Worm (Caenorhabditis elegans) whole organism, L1 larva: ENCODE data around the gene bre-2.

Source experiments
- C16A3.4 ChIP-seq: fragments of 150-350 bp; optimal IDR thresholded peaks from 2 replicates; lab custom pipeline; 2014; ENCODE audit warnings: missing biosample characterization, missing genetic modification characterization
- F16B12.6 ChIP-seq: fragments of 150-350 bp; optimal IDR thresholded peaks from 2 replicates; lab custom pipeline; 2014; ENCODE audit warnings: missing biosample characterization, missing genetic modification characterization
- Y116A8C.19 ChIP-seq: sonication (generic microtip); optimal IDR thresholded peaks from 2 replicates; lab custom pipeline; 2016; ENCODE audit warnings: missing compliant biosample characterization, missing genetic modification characterization, borderline replicate concordance
- alr-1 ChIP-seq: fragments of 200-800 bp; sonication (Bioruptor generic); optimal IDR thresholded peaks from 2 replicates; lab custom pipeline; 2018; ENCODE audit warnings: borderline replicate concordance, mild to moderate bottlenecking, missing genetic modification characterization, missing compliant biosample characterization
- ceh-63 ChIP-seq: fragments of 200-800 bp; sonication (Bioruptor generic); optimal IDR thresholded peaks from 2 replicates; lab custom pipeline; 2018; ENCODE audit warnings: mild to moderate bottlenecking, missing genetic modification characterization, missing compliant biosample characterization
- ceh-82 ChIP-seq, 3 experiments: fragments of 150-350 bp in 1 of 3; sonication (generic microtip) in 2 of 3; optimal IDR thresholded peaks; 2 replicates each; lab custom pipeline; 2014 to 2017; ENCODE audit warnings: missing biosample characterization in 3 of 3, missing genetic modification characterization in 3 of 3
- dpl-1 ChIP-seq, 3 experiments: fragments of 150-350 bp in 2 of 3; sonication (generic microtip) in 1 of 3; optimal IDR thresholded peaks; 2 replicates each; lab custom pipeline; 2014 to 2017; ENCODE audit warnings: missing biosample characterization in 3 of 3, missing genetic modification characterization in 3 of 3, missing genetic modification reagents in 3 of 3
- dsc-1 ChIP-seq: sonication (generic microtip); optimal IDR thresholded peaks from 2 replicates; lab custom pipeline; 2016; ENCODE audit warnings: mild to moderate bottlenecking, missing genetic modification characterization, missing compliant biosample characterization
- efl-1 ChIP-seq, 4 experiments: fragments of 150-350 bp; optimal IDR thresholded peaks in 3 of 4; peaks in 1 of 4; 1 replicate in 1 of 4; 2 replicates in 3 of 4; lab custom pipeline; 2014; ENCODE audit warnings: missing biosample characterization in 2 of 4, missing genetic modification characterization in 2 of 4, missing genetic modification reagents in 2 of 4
- egl-13 ChIP-seq: sonication (generic microtip); optimal IDR thresholded peaks from 2 replicates; lab custom pipeline; 2016; ENCODE audit warnings: missing genotype, missing genetic modification reagents, missing genetic modification characterization, missing compliant biosample characterization
- elt-2 ChIP-seq: sonication (generic microtip); optimal IDR thresholded peaks from 2 replicates; lab custom pipeline; 2016; ENCODE audit warnings: missing genetic modification characterization, mild to moderate bottlenecking, inconsistent platforms, missing compliant biosample characterization, missing genetic modification reagents
- elt-3 ChIP-seq, 6 experiments: fragments of 150-350 bp in 1 of 6; sonication (generic microtip); optimal IDR thresholded peaks; 2 replicates each; lab custom pipeline; 2017 to 2018; ENCODE audit warnings: missing biosample characterization in 6 of 6, missing genetic modification characterization in 6 of 6, inconsistent platforms in 1 of 6
- ets-5 ChIP-seq: fragments of 200-800 bp; sonication (Bioruptor generic); IDR thresholded peaks from 2 replicates; pipeline ENCODE4 v1.3.6; 2022; ENCODE audit warnings: missing genetic modification characterization, missing compliant biosample characterization
- fkh-10 ChIP-seq: sonication (generic microtip); optimal IDR thresholded peaks from 2 replicates; lab custom pipeline; 2017; ENCODE audit warnings: missing biosample characterization, missing genetic modification reagents, missing genetic modification characterization
- fkh-4 ChIP-seq: sonication (generic microtip); optimal IDR thresholded peaks from 2 replicates; lab custom pipeline; 2016; ENCODE audit warnings: missing compliant biosample characterization, missing genetic modification characterization, borderline replicate concordance
- fkh-8 ChIP-seq: sonication (generic microtip); optimal IDR thresholded peaks from 2 replicates; lab custom pipeline; 2016; ENCODE audit warnings: mild to moderate bottlenecking, missing genetic modification characterization, missing compliant biosample characterization
- grh-1 ChIP-seq: fragments of 200-800 bp; sonication (Bioruptor generic); IDR thresholded peaks from 2 replicates; pipeline ENCODE4 v1.3.6; 2022; ENCODE audit warnings: missing genetic modification reagents, missing genetic modification characterization, missing compliant biosample characterization
- hlh-17 ChIP-seq: fragments of 200-800 bp; sonication (Bioruptor generic); optimal IDR thresholded peaks from 2 replicates; lab custom pipeline; 2018; ENCODE audit warnings: missing genetic modification characterization, mild to moderate bottlenecking, missing compliant biosample characterization, moderate library complexity, borderline replicate concordance
- hlh-4 ChIP-seq: sonication (generic microtip); optimal IDR thresholded peaks from 2 replicates; lab custom pipeline; 2016; ENCODE audit warnings: mild to moderate bottlenecking, missing genetic modification characterization, missing compliant biosample characterization
- irx-1 ChIP-seq: sonication (generic microtip); optimal IDR thresholded peaks from 2 replicates; lab custom pipeline; 2016; ENCODE audit warnings: missing genetic modification characterization, missing compliant biosample characterization
- isw-1 ChIP-seq: fragments of 200-800 bp; sonication (Bioruptor generic); IDR thresholded peaks from 2 replicates; pipeline ENCODE4 v1.3.6; 2022; ENCODE audit warnings: missing genetic modification characterization, missing compliant biosample characterization
- jun-1 ChIP-seq: fragments of 150-350 bp; optimal IDR thresholded peaks from 2 replicates; lab custom pipeline; 2014; ENCODE audit warnings: missing biosample characterization, missing genetic modification reagents, missing genetic modification characterization
- lin-13 ChIP-seq: fragments of 150-350 bp; optimal IDR thresholded peaks from 2 replicates; lab custom pipeline; 2014; ENCODE audit warnings: missing biosample characterization, missing genetic modification reagents, missing genetic modification characterization
- lin-14 ChIP-seq: fragments of 200-800 bp; sonication (Bioruptor generic); optimal IDR thresholded peaks from 2 replicates; lab custom pipeline; 2018; ENCODE audit warnings: mild to moderate bottlenecking, missing genetic modification characterization, moderate library complexity, missing compliant biosample characterization
- lin-15B ChIP-seq: fragments of 150-350 bp; sonication (generic microtip); optimal IDR thresholded peaks from 3 replicates; lab custom pipeline; 2014; ENCODE audit warnings: missing biosample characterization, missing genetic modification characterization
- lir-3 ChIP-seq: sonication (generic microtip); optimal IDR thresholded peaks from 2 replicates; lab custom pipeline; 2016; ENCODE audit warnings: mild to moderate bottlenecking, missing genetic modification characterization, moderate library complexity, missing compliant biosample characterization; ENCODE audit not compliant: poor library complexity
- mef-2 ChIP-seq: fragments of 150-350 bp; optimal IDR thresholded peaks from 2 replicates; lab custom pipeline; 2014; ENCODE audit warnings: missing biosample characterization, missing genetic modification characterization
- nhr-11 ChIP-seq: fragments of 150-350 bp; optimal IDR thresholded peaks from 2 replicates; lab custom pipeline; 2014; ENCODE audit warnings: missing biosample characterization, missing genetic modification characterization
- nhr-20 ChIP-seq: sonication (generic microtip); optimal IDR thresholded peaks from 2 replicates; lab custom pipeline; 2016; ENCODE audit warnings: mild to moderate bottlenecking, missing genetic modification characterization, missing compliant biosample characterization
- nhr-237 ChIP-seq: fragments of 150-350 bp; optimal IDR thresholded peaks from 2 replicates; lab custom pipeline; 2014; ENCODE audit warnings: missing biosample characterization, missing genetic modification characterization
- nhr-28 ChIP-seq: fragments of 150-350 bp; optimal IDR thresholded peaks from 2 replicates; lab custom pipeline; 2014; ENCODE audit warnings: missing biosample characterization, missing genetic modification characterization
- nhr-47 ChIP-seq: sonication (generic microtip); optimal IDR thresholded peaks from 2 replicates; lab custom pipeline; 2016; ENCODE audit warnings: mild to moderate bottlenecking, missing genetic modification characterization, moderate library complexity, missing compliant biosample characterization
- nhr-71 ChIP-seq: sonication (generic microtip); optimal IDR thresholded peaks from 2 replicates; lab custom pipeline; 2016; ENCODE audit warnings: mild to moderate bottlenecking, missing genetic modification characterization, moderate library complexity, missing compliant biosample characterization
- nhr-77 ChIP-seq: fragments of 150-350 bp; optimal IDR thresholded peaks from 2 replicates; lab custom pipeline; 2014; ENCODE audit warnings: missing biosample characterization, missing genetic modification characterization
- nhr-84 ChIP-seq: sonication (generic microtip); optimal IDR thresholded peaks from 2 replicates; lab custom pipeline; 2017; ENCODE audit warnings: missing biosample characterization, missing genetic modification characterization
- nhr-90 ChIP-seq: sonication (generic microtip); optimal IDR thresholded peaks from 2 replicates; lab custom pipeline; 2016; ENCODE audit warnings: mild to moderate bottlenecking, missing genetic modification characterization, missing compliant biosample characterization; ENCODE audit not compliant: poor library complexity
- pax-3 ChIP-seq: fragments of 200-800 bp; sonication (Bioruptor generic); optimal IDR thresholded peaks from 2 replicates; lab custom pipeline; 2018; ENCODE audit warnings: mild to moderate bottlenecking, missing genetic modification characterization, moderate library complexity, missing compliant biosample characterization
- pqm-1 ChIP-seq: sonication (generic microtip); optimal IDR thresholded peaks from 3 replicates; lab custom pipeline; 2017; ENCODE audit warnings: missing biosample characterization, missing genetic modification characterization
- sox-4 ChIP-seq: sonication (generic microtip); optimal IDR thresholded peaks from 2 replicates; lab custom pipeline; 2016; ENCODE audit warnings: missing genetic modification characterization, missing compliant biosample characterization
- sptf-1 ChIP-seq: fragments of 150-350 bp; optimal IDR thresholded peaks from 2 replicates; lab custom pipeline; 2014; ENCODE audit warnings: missing biosample characterization, missing genetic modification characterization
- sup-37 ChIP-seq: fragments of 200-800 bp; sonication (Bioruptor generic); optimal IDR thresholded peaks from 2 replicates; lab custom pipeline; 2018; ENCODE audit warnings: mild to moderate bottlenecking, missing genetic modification characterization, missing compliant biosample characterization
- tbx-2 ChIP-seq: sonication (generic microtip); optimal IDR thresholded peaks from 2 replicates; lab custom pipeline; 2016; ENCODE audit warnings: missing genetic modification characterization, missing compliant biosample characterization
- tlp-1 ChIP-seq: fragments of 150-350 bp; optimal IDR thresholded peaks from 2 replicates; lab custom pipeline; 2014; ENCODE audit warnings: missing biosample characterization, missing genetic modification characterization
- unc-130 ChIP-seq: fragments of 150-350 bp; optimal IDR thresholded peaks from 2 replicates; lab custom pipeline; 2017; ENCODE audit warnings: missing biosample characterization, missing genetic modification characterization, inconsistent platforms
- unc-30 ChIP-seq: sonication (generic microtip); optimal IDR thresholded peaks from 2 replicates; lab custom pipeline; 2017; ENCODE audit warnings: missing biosample characterization, missing genetic modification characterization
- unc-98 ChIP-seq: fragments of 200-800 bp; sonication (Bioruptor generic); IDR thresholded peaks from 2 replicates; pipeline ENCODE4 v1.3.6; 2022; ENCODE audit warnings: missing genetic modification characterization, missing compliant biosample characterization
- zip-4 ChIP-seq: fragments of 200-800 bp; sonication (Bioruptor generic); optimal IDR thresholded peaks from 2 replicates; lab custom pipeline; 2018; ENCODE audit warnings: mild to moderate bottlenecking, missing genetic modification characterization, moderate library complexity, missing compliant biosample characterization
- ztf-11 ChIP-seq, 2 experiments: sonication (generic microtip); optimal IDR thresholded peaks; 2 replicates each; lab custom pipeline; 2016 to 2017; ENCODE audit warnings: missing genetic modification characterization in 2 of 2, missing biosample characterization in 1 of 2, missing compliant biosample characterization in 1 of 2
- ztf-4 ChIP-seq: fragments of 150-350 bp; optimal IDR thresholded peaks from 2 replicates; lab custom pipeline; 2014; ENCODE audit warnings: missing biosample characterization, missing genetic modification characterization

bre-2 gene

DNA sequence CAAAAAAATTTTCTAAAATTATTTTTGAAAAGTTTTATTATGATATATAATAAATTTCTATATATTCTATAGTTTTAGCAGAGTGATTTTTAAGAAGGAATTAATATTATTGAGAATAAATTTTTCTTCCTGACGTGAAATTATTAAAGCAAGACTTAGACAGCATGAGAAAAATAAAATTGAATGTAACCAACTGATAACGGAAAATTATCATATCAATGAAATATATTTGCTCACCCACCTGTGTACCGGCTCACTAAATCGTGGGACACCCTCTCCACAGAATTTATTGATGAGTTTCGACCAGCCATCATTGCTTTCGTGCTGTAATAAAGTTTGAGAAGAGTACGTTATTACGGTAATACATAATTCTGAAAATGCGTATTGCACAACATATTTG is at the start of gene bre-2:
Gene bre-2, minus strand, starts transcription at position 326 of the 400 bp plus-strand sequence.
- TF ChIP-seq efl-1 (optimal IDR thresholded peaks at IDR 0.05; lab: Kevin White, UChicago) (no peak), efl-1 (GFP tag; optimal IDR thresholded peaks at IDR 0.05 in 1 of 2; lab: Kevin White, UChicago) (peak in 1 of 2 experiments; percentile 1), elt-2 (tag; lab: Kevin White, UChicago) (peak; percentile 35), nhr-90 (no peak)
- TF ChIP-seq, all 84 proteins: peak for 2

DNA sequence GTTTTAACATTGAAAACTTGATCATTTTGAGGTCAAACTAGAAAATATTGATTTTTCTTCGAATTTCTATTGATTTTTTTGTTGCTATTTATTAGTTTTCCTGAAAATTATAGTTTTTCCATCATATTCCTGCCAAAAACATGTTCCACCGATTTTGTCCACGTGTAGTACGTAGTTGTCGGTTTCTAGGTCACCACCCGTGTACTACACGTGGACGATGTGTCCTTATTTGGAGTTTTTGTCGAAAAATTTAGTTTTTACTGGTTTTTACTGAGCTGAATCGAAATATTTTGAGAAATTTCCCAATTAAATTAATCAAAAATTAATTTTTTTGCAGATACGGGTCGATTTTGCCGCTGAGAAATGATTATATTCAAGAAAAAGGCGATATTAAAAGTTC is 48.3 kb upstream of the bre-2 start:
- TF ChIP-seq zip-4 (GFP tag; lab: Kevin White, UChicago) (no peak), dpl-1 (GFP tag; optimal IDR thresholded peaks at IDR 0.05; lab: Kevin White, UChicago) (peak; percentile 22 to 71 (median 65)), F16B12.6 (tag; lab: Kevin White, UChicago) (peak; percentile 52), sptf-1 (tag; lab: Kevin White, UChicago) (no peak), isw-1 (peak; percentile 51), grh-1 (GFP tag; lab: Robert Waterston, UW) (peak; percentile 53; the same call in 1 of the 2 replicates), tlp-1 (no peak), fkh-8 (tag; lab: Kevin White, UChicago) (peak; percentile 84), irx-1 (peak; percentile 96), ets-5 (no peak), lin-13 (peak; percentile 22), alr-1 (tag; lab: Kevin White, UChicago) (no peak), hlh-17 (GFP tag; lab: Kevin White, UChicago) (no peak), nhr-20 (tag; lab: Kevin White, UChicago) (peak; percentile 79), ceh-82 (tag; optimal IDR thresholded peaks at IDR 0.05; lab: Kevin White, UChicago) (peak; percentile 8 to 57 (median 32)), Y116A8C.19 (peak; percentile 92), nhr-28 (tag; lab: Kevin White, UChicago) (no peak), nhr-71 (tag; lab: Kevin White, UChicago) (peak; percentile 90), C16A3.4 (tag; lab: Kevin White, UChicago) (no peak), nhr-84 (tag; lab: Kevin White, UChicago) (no peak), unc-130 (tag; lab: Kevin White, UChicago) (no peak), nhr-237 (no peak), pqm-1 (tag; lab: Kevin White, UChicago) (no peak), ztf-4 (tag; lab: Kevin White, UChicago) (peak; percentile 27), lin-15B (no peak), pax-3 (tag; lab: Kevin White, UChicago) (peak; percentile 91), mef-2 (no peak), ztf-11 (tag; optimal IDR thresholded peaks at IDR 0.05; lab: Kevin White, UChicago) (peak in 1 of 2 experiments; percentile 98), tbx-2 (tag; lab: Kevin White, UChicago) (peak; percentile 91), nhr-90 (peak; percentile 93), nhr-47 (tag; lab: Kevin White, UChicago) (peak; percentile 93), sup-37 (GFP tag; lab: Kevin White, UChicago) (no peak), elt-3 (tag; optimal IDR thresholded peaks at IDR 0.05; lab: Kevin White, UChicago) (no peak), jun-1 (tag; lab: Kevin White, UChicago) (no peak), egl-13 (tag; lab: Kevin White, UChicago) (peak; percentile 90), nhr-77 (tag; lab: Kevin White, UChicago) (no peak), nhr-11 (tag; lab: Kevin White, UChicago) (no peak), fkh-10 (GFP tag; lab: Kevin White, UChicago) (no peak), lir-3 (peak; percentile 94), unc-98 (GFP tag; lab: Robert Waterston, UW) (peak; percentile 71; the same call in 1 of the 2 replicates), hlh-4 (tag; lab: Kevin White, UChicago) (peak; percentile 71), fkh-4 (peak; percentile 98), elt-2 (tag; lab: Kevin White, UChicago) (peak; percentile 68), sox-4 (tag; lab: Kevin White, UChicago) (peak; percentile 94), lin-14 (GFP tag; lab: Kevin White, UChicago) (no peak), dsc-1 (peak; percentile 86), unc-30 (tag; lab: Kevin White, UChicago) (no peak), ceh-63 (GFP tag; lab: Kevin White, UChicago) (peak; percentile 60)
